Fruit fly (Drosophila melanogaster): Measurements from ENCODE around the gene MBD-R2.

DNA sequence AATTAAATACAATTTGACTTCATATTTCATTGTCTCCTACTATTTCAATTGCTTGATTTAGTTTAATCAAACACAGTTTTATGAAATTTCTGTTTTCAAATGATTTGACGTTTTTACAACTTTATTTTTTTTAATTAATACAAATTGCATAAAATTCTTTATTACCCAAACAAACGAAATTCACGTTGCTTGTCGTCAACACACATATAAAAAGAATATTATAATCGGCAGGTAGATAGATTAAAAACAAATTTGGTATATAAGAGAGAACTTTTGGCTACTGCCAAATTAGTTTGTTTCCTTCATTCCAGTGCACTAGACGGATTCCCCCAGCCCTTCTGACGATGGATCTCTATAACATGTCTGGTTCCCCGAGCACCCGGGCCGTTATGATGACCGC is 20.8 kb upstream of the MBD-R2 start, which contains the start of gene GstD6:
- no peak for TF ChIP-seq h (optimal IDR thresholded peaks at IDR 0.05)
- TF ChIP-seq ttk (optimal IDR thresholded peaks at IDR 0.05): no peak
- TF ChIP-seq psq (optimal IDR thresholded peaks at IDR 0.05): no peak
